Worm (Caenorhabditis elegans): ENCODE data around the gene F38A1.13.

F38A1.13 gene

DNA sequence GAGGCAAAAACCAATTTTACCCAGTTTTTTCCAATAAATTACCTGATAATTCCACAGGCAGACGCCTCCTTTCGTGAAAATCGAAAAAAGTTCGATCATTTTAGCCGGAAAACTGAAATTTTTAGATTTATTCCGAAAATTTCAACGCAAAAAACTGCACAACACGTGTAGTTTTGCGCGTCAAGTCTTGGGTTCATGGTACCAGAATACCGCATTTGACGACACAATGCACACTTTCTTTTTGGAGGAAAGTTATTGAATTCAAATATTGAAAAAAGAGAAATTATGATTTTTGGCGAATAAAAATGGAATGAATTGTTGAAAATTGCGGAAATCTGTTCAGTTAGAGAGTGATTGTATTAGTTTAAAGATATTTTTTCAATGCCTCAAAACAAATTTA is 25.3 kb upstream of the F38A1.13 start, which contains the start of gene F38A1.8:
Gene F38A1.8, minus strand, starts transcription at position 167 of the 400 bp plus-strand sequence.
- TF ChIP-seq F23B12.7 (tag; optimal IDR thresholded peaks at IDR 0.05; ENCODE audit: insufficient read depth) = peak; percentile 6
- TF ChIP-seq dpl-1 (GFP tag; optimal IDR thresholded peaks at IDR 0.05) = peak; percentile 41
- TF ChIP-seq nfya-2 (GFP tag; IDR thresholded peaks at IDR 0.05) = no peak
- TF ChIP-seq D2030.7 (GFP tag; IDR thresholded peaks at IDR 0.05) = no peak
- peak; percentile 45 for TF ChIP-seq him-1 (tag; optimal IDR thresholded peaks at IDR 0.05)
- TF ChIP-seq efl-1 (GFP tag; optimal IDR thresholded peaks at IDR 0.05) = peak; percentile 47
- peak; percentile 56 for TF ChIP-seq lin-54 (GFP tag; optimal IDR thresholded peaks at IDR 0.05)
- TF ChIP-seq mcd-1 (GFP tag; IDR thresholded peaks at IDR 0.05) = peak; percentile 50; the same call in 1 of the 2 replicates
- peak; percentile 97 to 98 for TF ChIP-seq let-607 (tag; optimal IDR thresholded peaks at IDR 0.05)

- no peak for TF ChIP-seq madf-6 (GFP tag; IDR thresholded peaks at IDR 0.05)
- no peak for TF ChIP-seq ceh-79 (tag; optimal IDR thresholded peaks at IDR 0.05)
- TF ChIP-seq ZK185.1 (tag; optimal IDR thresholded peaks at IDR 0.05; ENCODE audit: poor library complexity, severe bottlenecking) = no peak
These were observed 21.7 kb upstream of the F38A1.13 start, which contains the start of gene F38A1.15 for ce11 chrIV:1243295-1243694. Gene F38A1.15, minus strand, starts transcription at chrIV:1243395.

- TF ChIP-seq zim-3 (tag; optimal IDR thresholded peaks at IDR 0.05) (no peak), aptf-3 (GFP tag; IDR thresholded peaks at IDR 0.05) (no peak), F23B12.7 (tag; optimal IDR thresholded peaks at IDR 0.05; ENCODE audit: insufficient read depth) (no peak), nhr-179 (tag; optimal IDR thresholded peaks at IDR 0.05) (no peak), F10E7.11 (tag; optimal IDR thresholded peaks at IDR 0.05) (no peak), attf-6 (GFP tag; IDR thresholded peaks at IDR 0.05) (no peak), sea-2 (GFP tag; IDR thresholded peaks at IDR 0.05) (no peak), tbx-9 (tag; optimal IDR thresholded peaks at IDR 0.05; ENCODE audit: borderline replicate concordance) (no peak), sptf-2 (GFP tag; optimal IDR thresholded peaks at IDR 0.05) (no peak), F33H1.4 (GFP tag; IDR thresholded peaks at IDR 0.05) (no peak)
These were observed 19.8 kb upstream of the F38A1.13 start, which contains the start of gene F38A1.9 for ce11 chrIV:1245244-1245643. Gene F38A1.9, minus strand, starts transcription at chrIV:1245344.

ce11 chrIV:1246762-1247436 is 18.1 kb upstream of the F38A1.13 start, which contains the start of the genes clec-165 and F38A1.11:
Gene clec-165, minus strand, starts transcription at chrIV:1246886.
Gene F38A1.11, plus strand, starts transcription at chrIV:1247386.
- TF ChIP-seq F33H1.4 (GFP tag; IDR thresholded peaks at IDR 0.05) (no peak), nhr-80 (tag; optimal IDR thresholded peaks at IDR 0.05) (peak; percentile 25), hlh-12 (tag; optimal IDR thresholded peaks at IDR 0.05) (no peak), hrde-1 (tag; optimal IDR thresholded peaks at IDR 0.05; ENCODE audit: borderline replicate concordance) (no peak)

ce11 chrIV:1251242-1251911 is 13.7 kb upstream of the F38A1.13 start, which contains the start of the genes clec-166 and F38A1.6:
Gene clec-166, minus strand, starts transcription at chrIV:1251342.
Gene F38A1.6, plus strand, starts transcription at chrIV:1251861.
- no peak for TF ChIP-seq hrde-1 (tag; optimal IDR thresholded peaks at IDR 0.05; ENCODE audit: borderline replicate concordance)
- TF ChIP-seq B0336.3 (GFP tag; IDR thresholded peaks at IDR 0.05) = no peak
- no peak for TF ChIP-seq dpl-1 (GFP tag; optimal IDR thresholded peaks at IDR 0.05)
- no peak for TF ChIP-seq Y67H2A.10 (GFP tag; conservative IDR thresholded peaks at IDR 0.05)
- no peak for TF ChIP-seq nfyb-1 (GFP tag; IDR thresholded peaks at IDR 0.05)
- no peak for TF ChIP-seq snpc-3.4 (tag; optimal IDR thresholded peaks at IDR 0.05)
- TF ChIP-seq ztf-22 (GFP tag; optimal IDR thresholded peaks at IDR 0.05) = no peak
- TF ChIP-seq ceh-91 (GFP tag; IDR thresholded peaks at IDR 0.05) = no peak
- no peak for TF ChIP-seq snpc-4 (GFP tag; optimal IDR thresholded peaks at IDR 0.05)
- no peak for TF ChIP-seq snpc-4 (tag; optimal IDR thresholded peaks at IDR 0.05)
- TF ChIP-seq B0019.2 (GFP tag; conservative IDR thresholded peaks at IDR 0.05) = no peak
- no peak for TF ChIP-seq attf-5 (GFP tag; optimal IDR thresholded peaks at IDR 0.05)
- TF ChIP-seq zfh-2 (GFP tag; conservative IDR thresholded peaks at IDR 0.05) = no peak
- no peak for TF ChIP-seq Y56A3A.18 (GFP tag; IDR thresholded peaks at IDR 0.05)
